Fruit fly (Drosophila melanogaster) whole organism, embryonic: ENCODE measurements around the gene Stat92E.

ENCODE experiments used
- CG11456 ChIP-seq: fragments of 200-800 bp; sonication (Bioruptor generic); IDR thresholded peaks from 3 replicates; pipeline ENCODE4 v1.3.6; 2022; ENCODE audit warnings: missing biosample characterization, missing genetic modification characterization
- CG11504 ChIP-seq: fragments of 200-800 bp; sonication (Bioruptor generic); optimal IDR thresholded peaks from 3 replicates; lab custom pipeline; 2019; ENCODE audit warnings: missing biosample characterization, mild to moderate bottlenecking, missing genetic modification characterization, moderate library complexity
- CG12155 ChIP-seq: fragments of 200-800 bp; sonication (Bioruptor generic); optimal IDR thresholded peaks from 3 replicates; lab custom pipeline; 2016; ENCODE audit warnings: missing biosample characterization, missing genetic modification characterization
- CG12391 ChIP-seq: fragments of 200-800 bp; sonication (Bioruptor generic); optimal IDR thresholded peaks from 3 replicates; lab custom pipeline; 2018; ENCODE audit warnings: missing biosample characterization, mild to moderate bottlenecking, missing genetic modification characterization, moderate library complexity
- CG13287 ChIP-seq: fragments of 200-800 bp; sonication (Bioruptor generic); IDR thresholded peaks from 2 replicates; pipeline ENCODE4 v1.3.6; 2022; ENCODE audit warnings: missing biosample characterization, missing genetic modification characterization; ENCODE audit not compliant: partially characterized antibody
- CG13894 ChIP-seq: fragments of 200-800 bp; sonication (Bioruptor generic); optimal IDR thresholded peaks from 3 replicates; lab custom pipeline; 2018; ENCODE audit warnings: missing biosample characterization, mild to moderate bottlenecking, missing genetic modification characterization, moderate library complexity
- CG14441 ChIP-seq: fragments of 200-800 bp; sonication (Bioruptor generic); IDR thresholded peaks from 2 replicates; pipeline ENCODE4 v1.3.6; 2022; ENCODE audit warnings: missing biosample characterization, missing genetic modification characterization
- CG15011 ChIP-seq: fragments of 200-800 bp; sonication (Bioruptor generic); optimal IDR thresholded peaks from 3 replicates; lab custom pipeline; 2018; ENCODE audit warnings: missing biosample characterization, mild to moderate bottlenecking, missing genetic modification characterization
- CG1603 ChIP-seq: fragments of 200-800 bp; sonication (Bioruptor generic); optimal IDR thresholded peaks from 2 replicates; lab custom pipeline; 2019; ENCODE audit warnings: missing biosample characterization, mild to moderate bottlenecking, missing genetic modification characterization, moderate library complexity
- CG16863 ChIP-seq: fragments of 200-800 bp; sonication (Bioruptor generic); optimal IDR thresholded peaks from 3 replicates; lab custom pipeline; 2016; ENCODE audit warnings: missing biosample characterization, missing genetic modification characterization
- CG17359 ChIP-seq: fragments of 200-800 bp; sonication (Bioruptor generic); optimal IDR thresholded peaks from 3 replicates; lab custom pipeline; 2018; ENCODE audit warnings: missing biosample characterization, mild to moderate bottlenecking, missing genetic modification characterization, moderate library complexity
- CG2199 ChIP-seq: fragments of 200-800 bp; sonication (Bioruptor generic); IDR thresholded peaks from 3 replicates; pipeline ENCODE4 v1.3.6; 2022; ENCODE audit warnings: missing biosample characterization, missing genetic modification characterization
- CG31365 ChIP-seq: fragments of 200-800 bp; sonication (Bioruptor generic); optimal IDR thresholded peaks from 2 replicates; lab custom pipeline; 2018; ENCODE audit warnings: missing biosample characterization, mild to moderate bottlenecking, missing genetic modification characterization
- CG3281 ChIP-seq: fragments of 200-800 bp; sonication (Bioruptor generic); optimal IDR thresholded peaks from 3 replicates; lab custom pipeline; 2017; ENCODE audit warnings: missing biosample characterization, mild to moderate bottlenecking, missing genetic modification characterization
- CG34224 ChIP-seq: fragments of 200-800 bp; sonication (Bioruptor generic); IDR thresholded peaks from 3 replicates; pipeline ENCODE4 v1.3.6; 2022; ENCODE audit warnings: missing biosample characterization, missing genetic modification characterization; ENCODE audit not compliant: partially characterized antibody
- CG34376 ChIP-seq: fragments of 200-800 bp; sonication (Bioruptor generic); optimal IDR thresholded peaks from 2 replicates; lab custom pipeline; 2018; ENCODE audit warnings: missing biosample characterization, mild to moderate bottlenecking, missing genetic modification characterization
- CG5245 ChIP-seq: fragments of 200-800 bp; sonication (Bioruptor generic); optimal IDR thresholded peaks from 3 replicates; lab custom pipeline; 2016; ENCODE audit warnings: missing biosample characterization, missing genetic modification characterization
- CG6254 ChIP-seq: fragments of 200-800 bp; sonication (Bioruptor generic); optimal IDR thresholded peaks from 3 replicates; lab custom pipeline; 2017; ENCODE audit warnings: mild to moderate bottlenecking, missing biosample characterization, missing genetic modification reagents, missing genetic modification characterization
- CG6765 ChIP-seq: fragments of 200-800 bp; sonication (Bioruptor generic); optimal IDR thresholded peaks from 3 replicates; lab custom pipeline; 2017; ENCODE audit warnings: missing biosample characterization, mild to moderate bottlenecking, missing genetic modification characterization
- CG8944 ChIP-seq: fragments of 200-800 bp; sonication (Bioruptor generic); optimal IDR thresholded peaks from 3 replicates; lab custom pipeline; 2016; ENCODE audit warnings: missing biosample characterization, missing genetic modification characterization
- CoRest ChIP-seq: fragments of 200-800 bp; sonication (Bioruptor generic); optimal IDR thresholded peaks from 3 replicates; lab custom pipeline; 2018; ENCODE audit warnings: missing biosample characterization, mild to moderate bottlenecking, missing genetic modification characterization, moderate library complexity
- D ChIP-seq, 2 experiments: fragments of 200-800 bp in 1 of 2; fragments of >200 bp in 1 of 2; sonication (Bioruptor generic) in 1 of 2; optimal IDR thresholded peaks; 2 replicates in 1 of 2; 3 replicates in 1 of 2; lab custom pipeline; 2017; ENCODE audit warnings: mild to moderate bottlenecking in 1 of 2, missing biosample characterization in 1 of 2, missing genetic modification characterization in 1 of 2, missing genetic modification reagents in 1 of 2
- PHDP ChIP-seq: fragments of 200-800 bp; sonication (Bioruptor generic); optimal IDR thresholded peaks from 3 replicates; lab custom pipeline; 2018; ENCODE audit warnings: missing biosample characterization, mild to moderate bottlenecking, missing genetic modification characterization, moderate library complexity
- Rx ChIP-seq: fragments of 200-800 bp; sonication (Bioruptor generic); IDR thresholded peaks from 2 replicates; pipeline ENCODE4 v1.3.6; 2022; ENCODE audit warnings: missing biosample characterization, missing genetic modification characterization
- Scr ChIP-seq: fragments of 200-800 bp; sonication (Bioruptor generic); IDR thresholded peaks from 2 replicates; pipeline ENCODE4 v1.3.6; 2022; ENCODE audit warnings: missing biosample characterization, missing genetic modification characterization; ENCODE audit not compliant: partially characterized antibody
- Sry-β ChIP-seq: fragments of 200-800 bp; sonication (Bioruptor generic); optimal IDR thresholded peaks from 2 replicates; lab custom pipeline; 2018; ENCODE audit warnings: missing biosample characterization, mild to moderate bottlenecking, missing genetic modification characterization, moderate library complexity
- TFAM ChIP-seq: fragments of 200-800 bp; sonication (Bioruptor generic); optimal IDR thresholded peaks from 2 replicates; lab custom pipeline; 2017; ENCODE audit warnings: missing biosample characterization, missing genetic modification characterization, inconsistent platforms
- ac ChIP-seq: fragments of 200-800 bp; sonication (Bioruptor generic); optimal IDR thresholded peaks from 3 replicates; lab custom pipeline; 2017; ENCODE audit warnings: missing biosample characterization, mild to moderate bottlenecking, missing genetic modification characterization
- cato ChIP-seq: fragments of 200-800 bp; sonication (Bioruptor generic); optimal IDR thresholded peaks from 2 replicates; lab custom pipeline; 2016; ENCODE audit warnings: missing biosample characterization, missing genetic modification characterization, borderline replicate concordance
- cwo ChIP-seq: fragments of 200-800 bp; sonication (Bioruptor generic); optimal IDR thresholded peaks from 3 replicates; lab custom pipeline; 2017; ENCODE audit warnings: missing biosample characterization, missing genetic modification characterization, mild to moderate bottlenecking, moderate library complexity, missing genetic modification reagents
- dpn ChIP-seq, 2 experiments: fragments of 200-800 bp; sonication (Bioruptor generic); optimal IDR thresholded peaks; 3 replicates each; lab custom pipeline; 2016; ENCODE audit warnings: missing biosample characterization in 2 of 2, missing genetic modification characterization in 2 of 2
- eyg ChIP-seq: fragments of 200-800 bp; sonication (Bioruptor generic); optimal IDR thresholded peaks from 3 replicates; lab custom pipeline; 2016; ENCODE audit warnings: missing biosample characterization, missing genetic modification characterization
- fd102C ChIP-seq: fragments of 200-800 bp; sonication (Bioruptor generic); optimal IDR thresholded peaks from 2 replicates; lab custom pipeline; 2018; ENCODE audit warnings: missing biosample characterization, mild to moderate bottlenecking, missing genetic modification characterization, moderate library complexity
- fd3F ChIP-seq: fragments of 200-800 bp; sonication (Bioruptor generic); optimal IDR thresholded peaks from 2 replicates; lab custom pipeline; 2018; ENCODE audit warnings: missing biosample characterization, mild to moderate bottlenecking, missing genetic modification characterization, moderate library complexity
- gfzf ChIP-seq: fragments of 200-800 bp; sonication (Bioruptor generic); optimal IDR thresholded peaks from 2 replicates; lab custom pipeline; 2016; ENCODE audit warnings: missing biosample characterization, mild to moderate bottlenecking, missing genetic modification characterization, moderate library complexity
- h ChIP-seq: fragments of >200 bp; optimal IDR thresholded peaks from 2 replicates; lab custom pipeline; 2017
- nerfin-2 ChIP-seq: fragments of 200-800 bp; sonication (Bioruptor generic); IDR thresholded peaks from 2 replicates; pipeline ENCODE4 v1.3.6; 2022; ENCODE audit warnings: missing biosample characterization, missing genetic modification characterization; ENCODE audit not compliant: partially characterized antibody
- oc ChIP-seq: fragments of 200-800 bp; sonication (Bioruptor generic); optimal IDR thresholded peaks from 2 replicates; lab custom pipeline; 2018; ENCODE audit warnings: missing biosample characterization, mild to moderate bottlenecking, missing genetic modification characterization, moderate library complexity
- row ChIP-seq: fragments of 200-800 bp; sonication (Bioruptor generic); IDR thresholded peaks from 3 replicates; pipeline ENCODE4 v1.3.6; 2022; ENCODE audit warnings: missing biosample characterization, missing genetic modification characterization
- run ChIP-seq: fragments of 200-800 bp; sonication (Bioruptor generic); optimal IDR thresholded peaks from 3 replicates; lab custom pipeline; 2018; ENCODE audit warnings: missing biosample characterization, mild to moderate bottlenecking, missing genetic modification characterization
- seq ChIP-seq: fragments of 200-800 bp; sonication (Bioruptor generic); IDR thresholded peaks from 2 replicates; pipeline ENCODE4 v1.3.6; 2022; ENCODE audit warnings: missing biosample characterization, missing genetic modification characterization
- sob ChIP-seq: fragments of 200-800 bp; sonication (Bioruptor generic); IDR thresholded peaks from 2 replicates; pipeline ENCODE4 v1.3.6; 2022; ENCODE audit warnings: missing biosample characterization, missing genetic modification characterization
- stc ChIP-seq: fragments of 200-800 bp; sonication (Bioruptor generic); IDR thresholded peaks from 2 replicates; pipeline ENCODE4 v1.3.6; 2022; ENCODE audit warnings: missing biosample characterization, missing genetic modification characterization
- sug ChIP-seq: fragments of 200-800 bp; optimal IDR thresholded peaks from 2 replicates; lab custom pipeline; 2019; ENCODE audit warnings: missing biosample characterization, mild to moderate bottlenecking, missing genetic modification characterization, moderate library complexity
- tin ChIP-seq: fragments of 200-800 bp; sonication (Bioruptor generic); optimal IDR thresholded peaks from 3 replicates; lab custom pipeline; 2016; ENCODE audit warnings: missing biosample characterization, missing genetic modification characterization
- ttk ChIP-seq: fragments of 200-800 bp; sonication (Bioruptor generic); IDR thresholded peaks from 2 replicates; pipeline ENCODE4 v2.1.2; 2022; ENCODE audit warnings: missing biosample characterization, missing genetic modification characterization
- yki ChIP-seq: fragments of >200 bp; optimal IDR thresholded peaks from 3 replicates; lab custom pipeline; 2018

Gene Stat92E

DNA sequence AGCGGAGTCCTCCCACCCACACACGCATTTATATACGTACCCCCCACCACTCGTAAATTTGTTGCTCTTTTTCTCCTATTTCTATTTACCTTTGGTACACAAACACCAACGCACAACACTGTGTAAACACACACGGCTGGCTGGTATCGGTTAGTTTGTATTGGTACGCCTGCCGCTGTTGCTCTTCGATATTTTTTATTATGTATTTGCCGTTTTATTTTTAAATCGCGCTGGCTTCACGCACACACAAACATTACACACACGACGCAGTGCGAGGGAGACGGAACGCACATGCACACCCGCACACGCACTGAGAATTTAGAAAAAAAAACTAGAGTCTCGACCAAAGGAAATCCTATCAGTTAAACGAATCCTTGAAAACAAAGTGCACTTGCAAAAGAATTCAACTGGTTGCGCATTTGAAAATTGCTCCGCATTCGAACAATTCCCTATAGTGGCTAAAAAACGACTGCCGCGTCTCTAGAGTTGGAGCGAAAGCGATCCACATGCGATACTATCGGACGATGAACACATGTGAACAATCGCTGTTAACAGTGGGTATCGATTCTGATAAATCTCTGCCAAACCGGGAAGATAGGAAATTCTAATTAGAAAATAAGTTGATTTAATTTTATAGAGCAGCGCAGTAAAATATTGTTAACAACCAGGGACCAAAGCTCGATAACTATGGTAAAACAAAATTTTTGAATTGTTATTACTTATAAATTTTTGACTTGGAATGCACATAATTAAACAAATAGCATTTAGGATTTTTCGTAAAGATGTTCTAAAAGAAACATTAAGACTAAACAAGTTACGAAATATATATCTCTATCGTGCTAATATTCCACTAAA lies 1.3 kb downstream of the Stat92E start (continued):
- peak; percentile 1 for TF ChIP-seq CG12391 (tag; lab: Kevin White, UChicago)
- peak; percentile 2 for TF ChIP-seq CG8944
- no peak for TF ChIP-seq D (optimal IDR thresholded peaks at IDR 0.05; lab: Kevin White, UChicago)
- peak; percentile 50 for TF ChIP-seq D (GFP tag; optimal IDR thresholded peaks at IDR 0.05; lab: Kevin White, UChicago)
- no peak for TF ChIP-seq CG11504
- TF ChIP-seq CG2199 (GFP tag; lab: Robert Waterston, UW): 0 out of 3 replicates have a peak, but pooled peaks have one; percentile 7
- TF ChIP-seq CG34376 (GFP tag; lab: Kevin White, UChicago): peak; percentile 85
- peak; percentile 78 for TF ChIP-seq CG31365 (tag; lab: Kevin White, UChicago)
- TF ChIP-seq oc (tag; lab: Kevin White, UChicago): peak; percentile 63
- no peak for TF ChIP-seq cato (GFP tag; lab: Kevin White, UChicago)
- no peak for TF ChIP-seq ttk (GFP tag; lab: Robert Waterston, UW)
- TF ChIP-seq Scr (GFP tag; lab: Robert Waterston, UW): peak; percentile 95
- TF ChIP-seq nerfin-2 (GFP tag; lab: Robert Waterston, UW): peak; percentile 92
- peak; percentile 25; the same call in 1 of the 2 replicates for TF ChIP-seq CG14441 (GFP tag; lab: Robert Waterston, UW)
- no peak for TF ChIP-seq h (lab: Kevin White, UChicago)
- TF ChIP-seq row (GFP tag; lab: Robert Waterston, UW): no peak; the same call in 2 of the 3 replicates
- peak; percentile 26 to 35 for TF ChIP-seq dpn (GFP tag; optimal IDR thresholded peaks at IDR 0.05; lab: Kevin White, UChicago)
- TF ChIP-seq TFAM (GFP tag; lab: Kevin White, UChicago): peak; percentile 55
- TF ChIP-seq CG6765: peak; percentile 77
- TF ChIP-seq gfzf (GFP tag; lab: Kevin White, UChicago): peak; percentile 70
- TF ChIP-seq Sry-β (GFP tag; lab: Kevin White, UChicago): peak; percentile 59
- peak; percentile 73 for TF ChIP-seq CG17359 (tag; lab: Kevin White, UChicago)
- peak; percentile 8 for TF ChIP-seq CoRest (tag; lab: Kevin White, UChicago)
- TF ChIP-seq sob: peak; percentile 66
- TF ChIP-seq stc: peak; percentile 69; the same call in 1 of the 2 replicates
- peak; percentile 98 for TF ChIP-seq fd102C (GFP tag; lab: Kevin White, UChicago)
- no peak for TF ChIP-seq tin (GFP tag; lab: Kevin White, UChicago)
- peak; percentile 70 for TF ChIP-seq CG1603 (tag; lab: Kevin White, UChicago)
- peak; percentile 68 for TF ChIP-seq cwo (GFP tag; lab: Kevin White, UChicago)
- no peak for TF ChIP-seq CG5245 (GFP tag; lab: Kevin White, UChicago)
- TF ChIP-seq PHDP (tag; lab: Kevin White, UChicago): peak; percentile 80
- peak; percentile 69 for TF ChIP-seq CG6254 (GFP tag; lab: Kevin White, UChicago)
- TF ChIP-seq CG15011 (GFP tag; lab: Kevin White, UChicago): peak; percentile 81
- TF ChIP-seq fd3F: peak; percentile 41
- TF ChIP-seq ac (GFP tag; lab: Kevin White, UChicago): peak; percentile 92
- peak; percentile 67 for TF ChIP-seq eyg (GFP tag; lab: Kevin White, UChicago)
- peak; percentile 35 for TF ChIP-seq run (tag; lab: Kevin White, UChicago)
- TF ChIP-seq seq (GFP tag; lab: Robert Waterston, UW): peak; percentile 62; the same call in 1 of the 2 replicates
- TF ChIP-seq yki (lab: Kevin White, UChicago): no peak
- peak; percentile 61 for TF ChIP-seq CG16863 (GFP tag; lab: Kevin White, UChicago)
- TF ChIP-seq CG11456 (GFP tag; lab: Robert Waterston, UW): peak; percentile 52; the same call in 2 of the 3 replicates
- TF ChIP-seq Rx: no peak
- peak; percentile 75 for TF ChIP-seq CG3281 (GFP tag; lab: Kevin White, UChicago)
- TF ChIP-seq sug: peak; percentile 48
- TF ChIP-seq CG13287 (GFP tag; lab: Robert Waterston, UW): peak; percentile 88
- no peak for TF ChIP-seq CG12155
- peak; percentile 63 for TF ChIP-seq CG13894 (tag; lab: Kevin White, UChicago)
- TF ChIP-seq CG34224 (GFP tag; lab: Robert Waterston, UW): peak; percentile 90
